Worm (Caenorhabditis elegans) whole organism, L1 larva: Measurements from ENCODE around the gene Y43F8B.23.

Experiments
- ceh-82 ChIP-seq, 3 experiments: fragments of 150-350 bp in 1 of 3; sonication (generic microtip) in 2 of 3; optimal IDR thresholded peaks; 2 replicates each; lab custom pipeline; 2014 to 2017; ENCODE audit warnings: missing biosample characterization in 3 of 3, missing genetic modification characterization in 3 of 3
- fos-1 ChIP-seq: fragments of 150-350 bp; optimal IDR thresholded peaks from 2 replicates; lab custom pipeline; 2014; ENCODE audit warnings: missing biosample characterization, missing genetic modification characterization
- lin-14 ChIP-seq: fragments of 200-800 bp; sonication (Bioruptor generic); optimal IDR thresholded peaks from 2 replicates; lab custom pipeline; 2018; ENCODE audit warnings: mild to moderate bottlenecking, missing genetic modification characterization, moderate library complexity, missing compliant biosample characterization
- mep-1 ChIP-seq: fragments of 150-350 bp; optimal IDR thresholded peaks from 2 replicates; lab custom pipeline; 2014; ENCODE audit warnings: missing biosample characterization, missing genetic modification characterization
- nhr-11 ChIP-seq: fragments of 150-350 bp; optimal IDR thresholded peaks from 2 replicates; lab custom pipeline; 2014; ENCODE audit warnings: missing biosample characterization, missing genetic modification characterization
- nhr-76 ChIP-seq: sonication (generic microtip); optimal IDR thresholded peaks from 2 replicates; lab custom pipeline; 2017; ENCODE audit warnings: missing biosample characterization, missing genetic modification characterization
- pag-3 ChIP-seq: sonication (generic microtip); optimal IDR thresholded peaks from 2 replicates; lab custom pipeline; 2017; ENCODE audit warnings: missing genetic modification characterization, mild to moderate bottlenecking, missing compliant biosample characterization, antibody characterized with exemption, borderline replicate concordance; ENCODE audit not compliant: insufficient read depth
- pax-3 ChIP-seq: fragments of 200-800 bp; sonication (Bioruptor generic); optimal IDR thresholded peaks from 2 replicates; lab custom pipeline; 2018; ENCODE audit warnings: mild to moderate bottlenecking, missing genetic modification characterization, moderate library complexity, missing compliant biosample characterization
- skn-1 ChIP-seq: fragments of 150-350 bp; optimal IDR thresholded peaks from 2 replicates; lab custom pipeline; 2014; ENCODE audit warnings: missing biosample characterization, missing genetic modification characterization
- sox-4 ChIP-seq: sonication (generic microtip); optimal IDR thresholded peaks from 2 replicates; lab custom pipeline; 2016; ENCODE audit warnings: missing genetic modification characterization, missing compliant biosample characterization
- swsn-7 ChIP-seq: sonication (generic microtip); optimal IDR thresholded peaks from 2 replicates; lab custom pipeline; 2016; ENCODE audit warnings: missing genetic modification characterization, missing compliant biosample characterization

DNA sequence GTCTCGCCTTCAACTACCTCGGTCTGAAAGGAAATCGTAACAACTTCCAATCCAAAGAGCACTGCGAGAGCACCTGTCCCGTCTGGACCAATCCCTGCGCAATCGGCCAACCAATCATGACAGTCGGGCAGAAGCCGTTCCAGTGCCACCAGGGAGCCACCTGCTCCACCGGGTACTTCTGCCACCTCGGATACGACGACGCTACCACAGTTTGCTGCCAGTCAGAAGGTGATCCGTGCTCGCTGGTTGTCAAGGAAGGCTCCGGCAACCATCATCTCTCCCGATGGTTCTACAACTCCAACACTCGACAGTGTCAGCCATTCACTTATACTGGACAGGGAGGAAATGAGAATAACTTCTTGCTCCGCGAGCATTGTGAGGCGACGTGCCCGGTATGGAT is 41.6 kb upstream of the Y43F8B.23 start:
- TF ChIP-seq mep-1 (tag; lab: Kevin White, UChicago): no peak
- no peak for TF ChIP-seq fos-1
- no peak for TF ChIP-seq nhr-76 (tag; lab: Kevin White, UChicago)
- no peak for TF ChIP-seq ceh-82 (tag; optimal IDR thresholded peaks at IDR 0.05; lab: Kevin White, UChicago)
- TF ChIP-seq lin-14 (GFP tag; lab: Kevin White, UChicago): no peak
- TF ChIP-seq skn-1 (tag; lab: Kevin White, UChicago): no peak
- TF ChIP-seq swsn-7 (tag; lab: Kevin White, UChicago): no peak
- TF ChIP-seq nhr-11: no peak
- no peak for TF ChIP-seq pag-3 (tag; lab: Kevin White, UChicago)
- TF ChIP-seq sox-4 (tag; lab: Kevin White, UChicago): no peak
- no peak for TF ChIP-seq pax-3
